Worm (Caenorhabditis elegans): ENCODE data around the gene srab-1.

The srab-1 gene

DNA sequence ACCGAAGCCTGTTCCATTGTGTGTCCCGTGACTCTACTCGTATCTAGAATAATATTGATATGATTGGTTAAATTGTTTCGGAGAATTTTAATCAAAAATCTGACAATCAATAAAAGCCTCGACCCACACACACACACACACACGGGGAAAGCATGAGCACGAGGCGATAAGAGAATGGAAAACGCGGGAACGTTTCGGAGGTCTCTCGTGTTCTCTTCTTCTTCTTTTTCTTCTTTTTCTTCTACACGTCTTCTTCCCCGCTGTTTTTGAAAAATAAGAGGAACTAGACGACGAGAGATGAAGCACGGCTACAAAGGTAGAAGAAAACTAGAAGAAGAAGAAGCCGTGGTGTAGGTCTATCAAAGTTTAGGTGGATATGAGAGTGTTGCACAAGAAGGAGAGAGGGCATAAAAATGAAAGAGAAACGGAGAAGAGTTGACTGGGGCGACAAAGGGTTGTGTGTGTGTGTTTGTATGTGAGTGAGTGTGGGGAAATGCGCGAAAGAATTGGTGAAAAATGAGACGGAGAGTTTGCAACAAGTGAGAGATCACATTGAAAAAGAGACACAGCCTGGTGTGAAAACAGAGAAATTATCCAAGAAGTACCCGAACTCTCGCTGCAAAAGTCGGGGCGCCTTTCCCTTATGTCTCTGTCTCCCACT is 37.0 kb downstream of the srab-1 start, which contains the start of gene mlk-1 (continued):
- no peak for TF ChIP-seq F44E2.7 (GFP tag; IDR thresholded peaks at IDR 0.05)
- TF ChIP-seq ztf-7 (tag; optimal IDR thresholded peaks at IDR 0.05) = no peak
- peak; percentile 96 for TF ChIP-seq hlh-30 (tag; optimal IDR thresholded peaks at IDR 0.05; ENCODE audit: insufficient read depth)
- peak in 1 of 2 experiments; percentile 95 for TF ChIP-seq mdl-1 (tag; optimal IDR thresholded peaks at IDR 0.05)

DNA sequence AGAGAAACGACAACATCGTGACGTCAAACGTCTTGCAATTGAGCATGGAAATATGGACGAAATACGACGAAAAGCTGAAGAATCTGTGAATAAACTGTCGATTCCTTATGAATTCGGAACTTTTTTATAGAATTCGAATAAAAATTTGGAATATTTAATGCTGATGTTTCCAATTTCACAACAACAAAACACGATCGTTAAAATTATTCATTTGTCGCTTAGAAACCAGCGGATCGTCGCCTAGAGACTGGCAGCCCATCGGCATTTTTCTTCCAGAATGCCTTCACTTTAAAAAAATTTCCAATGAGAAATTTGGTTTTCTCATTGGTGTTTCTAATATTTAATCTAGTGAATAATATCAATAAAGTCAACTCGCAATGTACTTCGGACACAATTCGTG is 48.6 kb downstream of the srab-1 start, which contains the start of gene cwp-4:
Gene cwp-4 (plus strand): TSS at position 301 of the 400 bp plus-strand sequence.
- TF ChIP-seq nhr-41 (GFP tag; IDR thresholded peaks at IDR 0.05) (no peak), zfp-2 (tag; optimal IDR thresholded peaks at IDR 0.05) (no peak), saeg-2 (GFP tag; IDR thresholded peaks at IDR 0.05) (no peak), D1046.2 (GFP tag; IDR thresholded peaks at IDR 0.05) (no peak), nhr-42 (GFP tag; IDR thresholded peaks at IDR 0.05) (no peak), hlh-11 (tag; optimal IDR thresholded peaks at IDR 0.05) (no peak), Y5F2A.4 (GFP tag; optimal IDR thresholded peaks at IDR 0.05) (no peak), Y105C5A.15 (GFP tag; IDR thresholded peaks at IDR 0.05) (no peak), unc-62 (GFP tag; optimal IDR thresholded peaks at IDR 0.05 in 1 of 2) (no peak), unc-62 (tag; optimal IDR thresholded peaks at IDR 0.05) (no peak), ztf-7 (tag; optimal IDR thresholded peaks at IDR 0.05) (no peak), ceh-62 (tag; optimal IDR thresholded peaks at IDR 0.05) (no peak), daf-8 (GFP tag; IDR thresholded peaks at IDR 0.05) (no peak), rbr-2 (tag; optimal IDR thresholded peaks at IDR 0.05) (no peak)

DNA sequence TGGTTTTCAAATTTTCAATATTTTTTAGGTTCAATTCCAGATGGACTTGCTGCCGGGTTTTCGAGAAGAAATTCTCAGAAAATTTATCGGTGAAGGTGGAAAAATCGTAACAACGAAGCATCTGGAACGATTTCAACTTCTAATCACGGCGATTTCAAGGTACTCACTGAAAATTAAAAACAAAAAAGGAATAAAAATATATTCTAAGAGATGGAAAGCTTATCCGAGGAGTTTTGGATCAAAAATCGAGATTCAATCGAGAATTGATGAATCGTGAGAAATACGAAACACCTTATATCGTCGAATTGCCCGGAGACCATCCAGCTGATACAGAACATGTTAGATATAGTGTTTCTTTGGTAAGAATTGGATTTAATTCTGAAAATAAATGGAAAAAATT is 49.7 kb downstream of the srab-1 start, which contains the start of gene K11D12.12:
Gene K11D12.12 (plus strand): TSS at position 29 of the 400 bp plus-strand sequence.
- TF ChIP-seq mxl-3 (GFP tag; optimal IDR thresholded peaks at IDR 0.05) = no peak
- no peak for TF ChIP-seq mdt-29 (GFP tag; IDR thresholded peaks at IDR 0.05)
- TF ChIP-seq fkh-10 (GFP tag; optimal IDR thresholded peaks at IDR 0.05) = no peak
- no peak for TF ChIP-seq mxl-2 (GFP tag; conservative IDR thresholded peaks at IDR 0.05)
- TF ChIP-seq ceh-20 (GFP tag; IDR thresholded peaks at IDR 0.05) = no peak
- no peak for TF ChIP-seq snpc-4 (tag; optimal IDR thresholded peaks at IDR 0.05)
- no peak for TF ChIP-seq daf-16 (GFP tag; optimal IDR thresholded peaks at IDR 0.05)
- TF ChIP-seq daf-16 (tag; optimal IDR thresholded peaks at IDR 0.05) = no peak
- TF ChIP-seq ZK546.5 (tag; optimal IDR thresholded peaks at IDR 0.05) = no peak
- no peak for TF ChIP-seq lin-38 (GFP tag; IDR thresholded peaks at IDR 0.05)
- TF ChIP-seq egl-43 (GFP tag; IDR thresholded peaks at IDR 0.05) = no peak
- no peak for TF ChIP-seq attf-4 (tag; optimal IDR thresholded peaks at IDR 0.05)
- no peak for TF ChIP-seq nhr-42 (GFP tag; IDR thresholded peaks at IDR 0.05)
